Worm (Caenorhabditis elegans) whole organism, L4 larva: Measurements from ENCODE around the gene T24D5.4.

Experiments used
- R02D3.7 ChIP-seq: fragments of 150-350 bp; sonication (generic microtip); optimal IDR thresholded peaks from 3 replicates; lab custom pipeline; 2014; ENCODE audit warnings: missing biosample characterization, missing genetic modification characterization
- aly-2 ChIP-seq: sonication (generic microtip); optimal IDR thresholded peaks from 2 replicates; lab custom pipeline; 2018; ENCODE audit warnings: missing biosample characterization, missing genetic modification characterization
- nhr-25 ChIP-seq: sonication (generic microtip); optimal IDR thresholded peaks from 2 replicates; lab custom pipeline; 2017; ENCODE audit warnings: missing genetic modification characterization, mild to moderate bottlenecking, missing compliant biosample characterization, antibody characterized with exemption, moderate library complexity, borderline replicate concordance; ENCODE audit not compliant: insufficient read depth

DNA sequence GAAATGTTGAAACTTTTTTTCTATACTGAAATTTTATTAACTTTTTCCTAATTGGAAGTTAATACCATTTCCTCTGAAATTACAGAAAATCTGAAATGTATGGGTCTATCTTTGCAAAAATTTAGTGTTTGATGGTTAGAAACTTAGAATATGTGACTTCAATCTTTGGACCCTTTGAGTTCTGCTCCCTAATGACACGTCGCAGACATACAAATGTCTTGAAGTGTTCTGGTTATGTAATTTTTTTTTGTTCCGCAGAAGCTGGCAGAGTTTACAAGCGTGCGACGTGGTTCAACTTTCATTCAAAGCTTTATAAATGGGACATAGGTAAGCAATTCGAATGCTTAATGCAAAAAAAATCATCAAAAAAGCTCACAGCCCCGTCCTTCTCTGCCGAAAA, 41.0 kb downstream of the T24D5.4 start:
- no peak for TF ChIP-seq aly-2
- TF ChIP-seq nhr-25: no peak
- no peak for TF ChIP-seq R02D3.7 (tag; lab: Kevin White, UChicago)
